Fruit fly (Drosophila melanogaster) whole organism, embryonic: Measurements from ENCODE around the gene beag.

ENCODE experiments used
- Ada2b ChIP-seq: fragments of 200-800 bp; sonication (Bioruptor generic); IDR thresholded peaks from 2 replicates; pipeline ENCODE4 v1.3.6; 2022; ENCODE audit warnings: missing biosample characterization, missing genetic modification characterization
- B-H1 ChIP-seq: fragments of 200-800 bp; sonication (Bioruptor generic); IDR thresholded peaks from 3 replicates; pipeline ENCODE4 v1.3.6; 2022; ENCODE audit warnings: missing biosample characterization, missing genetic modification characterization
- CG10431 ChIP-seq: fragments of 200-800 bp; sonication (Bioruptor generic); optimal IDR thresholded peaks from 3 replicates; lab custom pipeline; 2018; ENCODE audit warnings: missing biosample characterization, mild to moderate bottlenecking, missing genetic modification characterization
- CG10654 ChIP-seq: fragments of 200-800 bp; sonication (Bioruptor generic); optimal IDR thresholded peaks from 2 replicates; lab custom pipeline; 2016; ENCODE audit warnings: missing biosample characterization, missing genetic modification characterization
- CG11560 ChIP-seq: fragments of 200-800 bp; sonication (Bioruptor generic); IDR thresholded peaks from 3 replicates; pipeline ENCODE4 v1.3.6; 2022; ENCODE audit warnings: missing biosample characterization, missing genetic modification characterization
- CG1233 ChIP-seq: fragments of 200-800 bp; sonication (Bioruptor generic); optimal IDR thresholded peaks from 4 replicates; lab custom pipeline; 2018; ENCODE audit warnings: missing biosample characterization, mild to moderate bottlenecking, missing genetic modification characterization
- CG12391 ChIP-seq: fragments of 200-800 bp; sonication (Bioruptor generic); optimal IDR thresholded peaks from 3 replicates; lab custom pipeline; 2018; ENCODE audit warnings: missing biosample characterization, mild to moderate bottlenecking, missing genetic modification characterization, moderate library complexity
- CG12769 ChIP-seq: fragments of 200-800 bp; sonication (Bioruptor generic); optimal IDR thresholded peaks from 2 replicates; lab custom pipeline; 2019; ENCODE audit warnings: missing biosample characterization, mild to moderate bottlenecking, missing genetic modification characterization, moderate library complexity
- CG12942 ChIP-seq: fragments of 200-800 bp; sonication (Bioruptor generic); optimal IDR thresholded peaks from 3 replicates; lab custom pipeline; 2016; ENCODE audit warnings: missing biosample characterization, missing genetic modification characterization
- CG13894 ChIP-seq: fragments of 200-800 bp; sonication (Bioruptor generic); optimal IDR thresholded peaks from 3 replicates; lab custom pipeline; 2018; ENCODE audit warnings: missing biosample characterization, mild to moderate bottlenecking, missing genetic modification characterization, moderate library complexity
- CG15514 ChIP-seq: fragments of 200-800 bp; sonication (Bioruptor generic); optimal IDR thresholded peaks from 3 replicates; lab custom pipeline; 2017; ENCODE audit warnings: missing biosample characterization, missing genetic modification characterization, mild to moderate bottlenecking, moderate library complexity, missing genetic modification reagents
- CG16813 ChIP-seq: fragments of 200-800 bp; sonication (Bioruptor generic); IDR thresholded peaks from 3 replicates; pipeline ENCODE4 v1.3.6; 2022; ENCODE audit warnings: missing biosample characterization, missing genetic modification characterization; ENCODE audit not compliant: partially characterized antibody
- CG17385 ChIP-seq: fragments of 200-800 bp; sonication (Bioruptor generic); optimal IDR thresholded peaks from 3 replicates; lab custom pipeline; 2018; ENCODE audit warnings: missing biosample characterization, mild to moderate bottlenecking, missing genetic modification characterization
- CG2129 ChIP-seq: fragments of 200-800 bp; sonication (Bioruptor generic); IDR thresholded peaks from 2 replicates; pipeline ENCODE4 v1.3.6; 2022; ENCODE audit warnings: missing biosample characterization, missing genetic modification characterization; ENCODE audit not compliant: partially characterized antibody
- CG31365 ChIP-seq: fragments of 200-800 bp; sonication (Bioruptor generic); optimal IDR thresholded peaks from 2 replicates; lab custom pipeline; 2018; ENCODE audit warnings: missing biosample characterization, mild to moderate bottlenecking, missing genetic modification characterization
- CG32532 ChIP-seq: fragments of 200-800 bp; sonication (Bioruptor generic); IDR thresholded peaks from 2 replicates; pipeline ENCODE4 v1.3.6; 2022; ENCODE audit warnings: missing biosample characterization, missing genetic modification characterization
- CG33213 ChIP-seq: fragments of 200-800 bp; sonication (Bioruptor generic); optimal IDR thresholded peaks from 3 replicates; lab custom pipeline; 2016; ENCODE audit warnings: missing biosample characterization, missing genetic modification characterization
- CG3847 ChIP-seq: fragments of 200-800 bp; sonication (Bioruptor generic); IDR thresholded peaks from 2 replicates; pipeline ENCODE4 v1.3.6; 2022; ENCODE audit warnings: missing biosample characterization, missing genetic modification characterization
- CG4282 ChIP-seq: fragments of 200-800 bp; sonication (Bioruptor generic); optimal IDR thresholded peaks from 2 replicates; lab custom pipeline; 2016; ENCODE audit warnings: missing biosample characterization, missing genetic modification characterization
- CG6813 ChIP-seq: fragments of 200-800 bp; sonication (Bioruptor generic); optimal IDR thresholded peaks from 2 replicates; lab custom pipeline; 2017; ENCODE audit warnings: missing biosample characterization, missing genetic modification characterization, mild to moderate bottlenecking, moderate library complexity, missing genetic modification reagents
- CG7372 ChIP-seq: fragments of 200-800 bp; sonication (Bioruptor generic); IDR thresholded peaks from 2 replicates; pipeline ENCODE4 v1.3.6; 2022; ENCODE audit warnings: missing biosample characterization, missing genetic modification characterization
- CG7745 ChIP-seq: fragments of 200-800 bp; sonication (Bioruptor generic); optimal IDR thresholded peaks from 2 replicates; lab custom pipeline; 2018; ENCODE audit warnings: missing biosample characterization, mild to moderate bottlenecking, missing genetic modification characterization, moderate library complexity
- CG8281 ChIP-seq: fragments of 200-800 bp; sonication (Bioruptor generic); optimal IDR thresholded peaks from 2 replicates; lab custom pipeline; 2018; ENCODE audit warnings: missing biosample characterization, mild to moderate bottlenecking, missing genetic modification characterization, moderate library complexity
- Doc2 ChIP-seq: fragments of 200-800 bp; sonication (Bioruptor generic); IDR thresholded peaks from 2 replicates; pipeline ENCODE4 v1.3.6; 2022; ENCODE audit warnings: missing biosample characterization, missing genetic modification characterization
- H15 ChIP-seq: fragments of 200-800 bp; sonication (Bioruptor generic); IDR thresholded peaks from 3 replicates; pipeline ENCODE4 v1.3.6; 2022; ENCODE audit warnings: missing biosample characterization, missing genetic modification characterization
- Hand ChIP-seq: fragments of 200-800 bp; sonication (Bioruptor generic); optimal IDR thresholded peaks from 2 replicates; lab custom pipeline; 2017; ENCODE audit warnings: mild to moderate bottlenecking, missing biosample characterization, missing genetic modification reagents, missing genetic modification characterization
- Hmx ChIP-seq: fragments of 200-800 bp; sonication (Bioruptor generic); optimal IDR thresholded peaks from 2 replicates; lab custom pipeline; 2016; ENCODE audit warnings: missing biosample characterization, missing genetic modification characterization
- Mad ChIP-seq: fragments of 200-800 bp; sonication (Bioruptor generic); optimal IDR thresholded peaks from 2 replicates; lab custom pipeline; 2016; ENCODE audit warnings: missing biosample characterization, missing genetic modification characterization
- Meics ChIP-seq: fragments of 200-800 bp; sonication (Bioruptor generic); optimal IDR thresholded peaks from 2 replicates; lab custom pipeline; 2017; ENCODE audit warnings: missing biosample characterization, mild to moderate bottlenecking, missing genetic modification characterization
- Myb ChIP-seq: fragments of 200-800 bp; sonication (Bioruptor generic); optimal IDR thresholded peaks from 2 replicates; lab custom pipeline; 2016; ENCODE audit warnings: missing biosample characterization, missing genetic modification characterization
- Tbp ChIP-seq: fragments of >200 bp; optimal IDR thresholded peaks from 2 replicates; lab custom pipeline; 2018; ENCODE audit warnings: missing biosample characterization, missing genetic modification characterization
- ab ChIP-seq: fragments of 200-800 bp; sonication (Bioruptor generic); optimal IDR thresholded peaks from 2 replicates; lab custom pipeline; 2016; ENCODE audit warnings: missing biosample characterization, missing genetic modification characterization
- ara ChIP-seq: fragments of 200-800 bp; sonication (Bioruptor generic); IDR thresholded peaks from 2 replicates; pipeline ENCODE4 v1.3.6; 2022; ENCODE audit warnings: missing biosample characterization, missing genetic modification characterization
- ash1 ChIP-seq: fragments of 200-800 bp; sonication (Bioruptor generic); optimal IDR thresholded peaks from 2 replicates; lab custom pipeline; 2018; ENCODE audit warnings: missing biosample characterization, mild to moderate bottlenecking, missing genetic modification characterization
- bab2 ChIP-seq: fragments of 200-800 bp; sonication (Bioruptor generic); optimal IDR thresholded peaks from 2 replicates; lab custom pipeline; 2016; ENCODE audit warnings: missing biosample characterization, missing genetic modification characterization
- bowl ChIP-seq: fragments of 200-800 bp; sonication (Bioruptor generic); IDR thresholded peaks from 2 replicates; pipeline ENCODE4 v1.3.6; 2022; ENCODE audit warnings: missing biosample characterization, missing genetic modification characterization
- btn ChIP-seq: fragments of 200-800 bp; sonication (Bioruptor generic); optimal IDR thresholded peaks from 2 replicates; lab custom pipeline; 2016; ENCODE audit warnings: missing biosample characterization, missing genetic modification characterization
- cad ChIP-seq: fragments of >200 bp; optimal IDR thresholded peaks from 2 replicates; lab custom pipeline; 2017; ENCODE audit warnings: missing biosample characterization, missing genetic modification characterization
- caup ChIP-seq: fragments of 200-800 bp; sonication (Bioruptor generic); optimal IDR thresholded peaks from 3 replicates; lab custom pipeline; 2017; ENCODE audit warnings: missing biosample characterization, mild to moderate bottlenecking, missing genetic modification characterization, moderate library complexity; ENCODE audit not compliant: severe bottlenecking
- en ChIP-seq: fragments of 200-800 bp; sonication (Bioruptor generic); optimal IDR thresholded peaks from 2 replicates; lab custom pipeline; 2016; ENCODE audit warnings: missing biosample characterization, missing genetic modification characterization
- gcm2 ChIP-seq: fragments of 200-800 bp; sonication (Bioruptor generic); optimal IDR thresholded peaks from 2 replicates; lab custom pipeline; 2016; ENCODE audit warnings: missing biosample characterization, missing genetic modification characterization
- gem ChIP-seq: fragments of 200-800 bp; sonication (Bioruptor generic); optimal IDR thresholded peaks from 2 replicates; lab custom pipeline; 2019; ENCODE audit warnings: missing biosample characterization, mild to moderate bottlenecking, missing genetic modification characterization, moderate library complexity
- grn ChIP-seq: fragments of 200-800 bp; sonication (Bioruptor generic); optimal IDR thresholded peaks from 3 replicates; lab custom pipeline; 2017; ENCODE audit warnings: missing biosample characterization, missing genetic modification characterization
- jing ChIP-seq: fragments of 200-800 bp; sonication (Bioruptor generic); optimal IDR thresholded peaks from 2 replicates; lab custom pipeline; 2018; ENCODE audit warnings: missing biosample characterization, mild to moderate bottlenecking, missing genetic modification characterization
- maf-S ChIP-seq: fragments of 200-800 bp; sonication (Bioruptor generic); optimal IDR thresholded peaks from 2 replicates; lab custom pipeline; 2016; ENCODE audit warnings: missing biosample characterization, missing genetic modification characterization
- pb ChIP-seq: fragments of 200-800 bp; sonication (Bioruptor generic); optimal IDR thresholded peaks from 3 replicates; lab custom pipeline; 2016; ENCODE audit warnings: missing biosample characterization, missing genetic modification characterization
- sens ChIP-seq: fragments of 200-800 bp; sonication (Bioruptor generic); peaks from one replicate; lab custom pipeline; 2016; ENCODE audit warnings: missing biosample characterization, missing genetic modification characterization
- stwl ChIP-seq: fragments of 200-800 bp; sonication (Bioruptor generic); optimal IDR thresholded peaks from 3 replicates; lab custom pipeline; 2018; ENCODE audit warnings: missing biosample characterization, mild to moderate bottlenecking, missing genetic modification characterization, moderate library complexity
- unc-4 ChIP-seq: fragments of 200-800 bp; sonication (Bioruptor generic); IDR thresholded peaks from 2 replicates; pipeline ENCODE4 v1.3.6; 2022; ENCODE audit warnings: missing biosample characterization, missing genetic modification characterization; ENCODE audit not compliant: partially characterized antibody
- wek ChIP-seq: fragments of 200-800 bp; sonication (Bioruptor generic); optimal IDR thresholded peaks from 3 replicates; lab custom pipeline; 2018; ENCODE audit warnings: missing biosample characterization, mild to moderate bottlenecking, missing genetic modification characterization, moderate library complexity

The beag gene

dm6 chr3R:9057398-9058058, 7.3 kb downstream of the beag start (continued):
- no peak for TF ChIP-seq ab (GFP tag; lab: Kevin White, UChicago)
- TF ChIP-seq Myb: peak; percentile 47
- peak; percentile 99 for TF ChIP-seq Meics (GFP tag; lab: Kevin White, UChicago)
- TF ChIP-seq CG17385: peak; percentile 95
- TF ChIP-seq CG31365: peak; percentile 64
- no peak for TF ChIP-seq maf-S
- TF ChIP-seq gcm2: no peak
- peak; percentile 79 for TF ChIP-seq jing (GFP tag; lab: Kevin White, UChicago)
- TF ChIP-seq B-H1 (GFP tag; lab: Robert Waterston, UW): no peak
- TF ChIP-seq Doc2 (GFP tag; lab: Robert Waterston, UW): no peak
- peak; percentile 63 for TF ChIP-seq Hmx (GFP tag; lab: Kevin White, UChicago)
- no peak for TF ChIP-seq CG2129 (GFP tag; lab: Robert Waterston, UW)
- TF ChIP-seq grn (GFP tag; lab: Kevin White, UChicago): no peak
- peak; percentile 100 for TF ChIP-seq CG12391 (tag; lab: Kevin White, UChicago)
- peak; percentile 89 for TF ChIP-seq CG15514
- TF ChIP-seq sens (GFP tag; lab: Kevin White, UChicago): peak; percentile 95
- peak; percentile 98 for TF ChIP-seq CG1233 (GFP tag; lab: Kevin White, UChicago)
- no peak for TF ChIP-seq ara (GFP tag; lab: Robert Waterston, UW)
- no peak for TF ChIP-seq CG3847 (GFP tag; lab: Robert Waterston, UW)
- TF ChIP-seq CG7745: peak; percentile 92
- peak; percentile 97 for TF ChIP-seq Hand
- TF ChIP-seq CG4282 (GFP tag; lab: Kevin White, UChicago): no peak
- no peak for TF ChIP-seq CG11560 (tag; lab: Robert Waterston, UW)
- no peak for TF ChIP-seq CG7372 (GFP tag; lab: Robert Waterston, UW)
- peak; percentile 96 for TF ChIP-seq CG10431 (GFP tag; lab: Kevin White, UChicago)
- TF ChIP-seq CG10654 (GFP tag; lab: Kevin White, UChicago): peak; percentile 95
- TF ChIP-seq CG12769 (tag; lab: Kevin White, UChicago): peak; percentile 98
- no peak for TF ChIP-seq CG32532
- no peak for TF ChIP-seq unc-4 (GFP tag; lab: Robert Waterston, UW)
- no peak for TF ChIP-seq cad (GFP tag; lab: Kevin White, UChicago)
- peak; percentile 74 for TF ChIP-seq ash1 (GFP tag; lab: Kevin White, UChicago)
- TF ChIP-seq CG6813 (GFP tag; lab: Kevin White, UChicago): peak; percentile 95
- TF ChIP-seq bab2: peak; percentile 64
- peak; percentile 89 for TF ChIP-seq CG8281
- TF ChIP-seq stwl: peak; percentile 59
- no peak for TF ChIP-seq btn
- TF ChIP-seq CG13894 (tag; lab: Kevin White, UChicago): peak; percentile 98
- TF ChIP-seq CG33213: peak; percentile 19
- peak; percentile 55 for TF ChIP-seq wek (GFP tag; lab: Kevin White, UChicago)
- no peak for TF ChIP-seq H15 (GFP tag; lab: Robert Waterston, UW)
- peak; percentile 97 for TF ChIP-seq caup (GFP tag; lab: Kevin White, UChicago)
- TF ChIP-seq en (GFP tag; lab: Kevin White, UChicago): no peak
- TF ChIP-seq gem (tag; lab: Kevin White, UChicago): peak; percentile 100
- peak; percentile 41 for TF ChIP-seq pb (GFP tag; lab: Kevin White, UChicago)
- no peak for TF ChIP-seq bowl
- peak; percentile 72 for TF ChIP-seq Mad
- peak; percentile 93 for TF ChIP-seq CG12942 (GFP tag; lab: Kevin White, UChicago)
- no peak for TF ChIP-seq CG16813 (GFP tag; lab: Robert Waterston, UW)
- no peak for TF ChIP-seq Tbp (GFP tag; lab: Kevin White, UChicago)
- no peak for TF ChIP-seq Ada2b (GFP tag; lab: Robert Waterston, UW)
